Fruit fly (Drosophila melanogaster): ENCODE data around the gene CG33783.

- TF ChIP-seq ttk (optimal IDR thresholded peaks at IDR 0.05) (no peak), Myc (optimal IDR thresholded peaks at IDR 0.05) (no peak), psq (optimal IDR thresholded peaks at IDR 0.05) (no peak)
These were observed 27.4 kb upstream of the CG33783 start for dm6 chr3R:10039188-10039587.
